Worm (Caenorhabditis elegans) whole organism, L1 larva: ENCODE results near the gene sre-9.

Source experiments
- C04F5.9 ChIP-seq: sonication (generic microtip); optimal IDR thresholded peaks from 2 replicates; lab custom pipeline; 2016; ENCODE audit warnings: missing genetic modification characterization, missing compliant biosample characterization
- C34B4.2 ChIP-seq: sonication (generic microtip); optimal IDR thresholded peaks from 2 replicates; lab custom pipeline; 2017; ENCODE audit warnings: mild to moderate bottlenecking, missing genetic modification characterization, missing compliant biosample characterization
- F16B12.6 ChIP-seq: fragments of 150-350 bp; optimal IDR thresholded peaks from 2 replicates; lab custom pipeline; 2014; ENCODE audit warnings: missing biosample characterization, missing genetic modification characterization
- Y116A8C.19 ChIP-seq: sonication (generic microtip); optimal IDR thresholded peaks from 2 replicates; lab custom pipeline; 2016; ENCODE audit warnings: missing compliant biosample characterization, missing genetic modification characterization, borderline replicate concordance
- aha-1 ChIP-seq: fragments of 150-350 bp; optimal IDR thresholded peaks from 2 replicates; lab custom pipeline; 2014; ENCODE audit warnings: missing biosample characterization, missing genetic modification characterization
- alr-1 ChIP-seq: fragments of 200-800 bp; sonication (Bioruptor generic); optimal IDR thresholded peaks from 2 replicates; lab custom pipeline; 2018; ENCODE audit warnings: borderline replicate concordance, mild to moderate bottlenecking, missing genetic modification characterization, missing compliant biosample characterization
- ama-1 ChIP-seq: fragments of 150-350 bp; optimal IDR thresholded peaks from 2 replicates; lab custom pipeline; 2014
- blmp-1 ChIP-seq: fragments of 150-350 bp; optimal IDR thresholded peaks from 2 replicates; lab custom pipeline; 2014; ENCODE audit warnings: missing biosample characterization, missing genetic modification characterization
- ceh-8 ChIP-seq: fragments of 200-800 bp; sonication (Bioruptor generic); optimal IDR thresholded peaks from 2 replicates; lab custom pipeline; 2018; ENCODE audit warnings: mild to moderate bottlenecking, missing genetic modification characterization, moderate library complexity, missing compliant biosample characterization
- ceh-82 ChIP-seq, 3 experiments: fragments of 150-350 bp in 1 of 3; sonication (generic microtip) in 2 of 3; optimal IDR thresholded peaks; 2 replicates each; lab custom pipeline; 2014 to 2017; ENCODE audit warnings: missing biosample characterization in 3 of 3, missing genetic modification characterization in 3 of 3
- ces-1 ChIP-seq: fragments of 150-350 bp; optimal IDR thresholded peaks from 2 replicates; lab custom pipeline; 2014; ENCODE audit warnings: missing biosample characterization, missing genetic modification reagents, missing genetic modification characterization
- dpl-1 ChIP-seq, 3 experiments: fragments of 150-350 bp in 2 of 3; sonication (generic microtip) in 1 of 3; optimal IDR thresholded peaks; 2 replicates each; lab custom pipeline; 2014 to 2017; ENCODE audit warnings: missing biosample characterization in 3 of 3, missing genetic modification characterization in 3 of 3, missing genetic modification reagents in 3 of 3
- dsc-1 ChIP-seq: sonication (generic microtip); optimal IDR thresholded peaks from 2 replicates; lab custom pipeline; 2016; ENCODE audit warnings: mild to moderate bottlenecking, missing genetic modification characterization, missing compliant biosample characterization
- efl-1 ChIP-seq, 4 experiments: fragments of 150-350 bp; optimal IDR thresholded peaks in 3 of 4; peaks in 1 of 4; 1 replicate in 1 of 4; 2 replicates in 3 of 4; lab custom pipeline; 2014; ENCODE audit warnings: missing biosample characterization in 2 of 4, missing genetic modification characterization in 2 of 4, missing genetic modification reagents in 2 of 4
- ets-5 ChIP-seq: fragments of 200-800 bp; sonication (Bioruptor generic); IDR thresholded peaks from 2 replicates; pipeline ENCODE4 v1.3.6; 2022; ENCODE audit warnings: missing genetic modification characterization, missing compliant biosample characterization
- fkh-10 ChIP-seq: sonication (generic microtip); optimal IDR thresholded peaks from 2 replicates; lab custom pipeline; 2017; ENCODE audit warnings: missing biosample characterization, missing genetic modification reagents, missing genetic modification characterization
- fkh-4 ChIP-seq: sonication (generic microtip); optimal IDR thresholded peaks from 2 replicates; lab custom pipeline; 2016; ENCODE audit warnings: missing compliant biosample characterization, missing genetic modification characterization, borderline replicate concordance
- hpl-2 ChIP-seq: fragments of 150-350 bp; optimal IDR thresholded peaks from 2 replicates; lab custom pipeline; 2014; ENCODE audit warnings: missing biosample characterization, missing genetic modification reagents, missing genetic modification characterization
- jun-1 ChIP-seq: fragments of 150-350 bp; optimal IDR thresholded peaks from 2 replicates; lab custom pipeline; 2014; ENCODE audit warnings: missing biosample characterization, missing genetic modification reagents, missing genetic modification characterization
- lin-13 ChIP-seq: fragments of 150-350 bp; optimal IDR thresholded peaks from 2 replicates; lab custom pipeline; 2014; ENCODE audit warnings: missing biosample characterization, missing genetic modification reagents, missing genetic modification characterization
- lin-14 ChIP-seq: fragments of 200-800 bp; sonication (Bioruptor generic); optimal IDR thresholded peaks from 2 replicates; lab custom pipeline; 2018; ENCODE audit warnings: mild to moderate bottlenecking, missing genetic modification characterization, moderate library complexity, missing compliant biosample characterization
- lin-35 ChIP-seq, 2 experiments: fragments of 150-350 bp; optimal IDR thresholded peaks; 2 replicates each; lab custom pipeline; 2014; ENCODE audit warnings: missing biosample characterization in 2 of 2, missing genetic modification characterization in 2 of 2, missing genetic modification reagents in 2 of 2
- lin-39 ChIP-seq: fragments of 150-350 bp; optimal IDR thresholded peaks from 2 replicates; lab custom pipeline; 2014; ENCODE audit warnings: missing biosample characterization, missing genetic modification reagents, missing genetic modification characterization
- lsy-2 ChIP-seq, 2 experiments: fragments of 150-350 bp; optimal IDR thresholded peaks; 2 replicates each; lab custom pipeline; 2014; ENCODE audit warnings: missing biosample characterization in 2 of 2, missing genetic modification characterization in 2 of 2
- mab-9 ChIP-seq: fragments of 200-800 bp; sonication (Bioruptor generic); IDR thresholded peaks from 2 replicates; pipeline ENCODE4 v1.3.6; 2022; ENCODE audit warnings: missing genetic modification reagents, missing genetic modification characterization, missing compliant biosample characterization
- mep-1 ChIP-seq: fragments of 150-350 bp; optimal IDR thresholded peaks from 2 replicates; lab custom pipeline; 2014; ENCODE audit warnings: missing biosample characterization, missing genetic modification characterization
- nhr-11 ChIP-seq: fragments of 150-350 bp; optimal IDR thresholded peaks from 2 replicates; lab custom pipeline; 2014; ENCODE audit warnings: missing biosample characterization, missing genetic modification characterization
- nhr-12 ChIP-seq: sonication (generic microtip); optimal IDR thresholded peaks from 2 replicates; lab custom pipeline; 2017; ENCODE audit warnings: missing biosample characterization, missing genetic modification characterization
- nhr-237 ChIP-seq: fragments of 150-350 bp; optimal IDR thresholded peaks from 2 replicates; lab custom pipeline; 2014; ENCODE audit warnings: missing biosample characterization, missing genetic modification characterization
- nhr-28 ChIP-seq: fragments of 150-350 bp; optimal IDR thresholded peaks from 2 replicates; lab custom pipeline; 2014; ENCODE audit warnings: missing biosample characterization, missing genetic modification characterization
- nhr-71 ChIP-seq: sonication (generic microtip); optimal IDR thresholded peaks from 2 replicates; lab custom pipeline; 2016; ENCODE audit warnings: mild to moderate bottlenecking, missing genetic modification characterization, moderate library complexity, missing compliant biosample characterization
- nhr-76 ChIP-seq: sonication (generic microtip); optimal IDR thresholded peaks from 2 replicates; lab custom pipeline; 2017; ENCODE audit warnings: missing biosample characterization, missing genetic modification characterization
- nhr-77 ChIP-seq: fragments of 150-350 bp; optimal IDR thresholded peaks from 2 replicates; lab custom pipeline; 2014; ENCODE audit warnings: missing biosample characterization, missing genetic modification characterization
- nhr-84 ChIP-seq: sonication (generic microtip); optimal IDR thresholded peaks from 2 replicates; lab custom pipeline; 2017; ENCODE audit warnings: missing biosample characterization, missing genetic modification characterization
- nhr-85 ChIP-seq: sonication (generic microtip); peaks from one replicate; lab custom pipeline; 2016; ENCODE audit warnings: missing genetic modification characterization, inconsistent platforms, missing compliant biosample characterization
- nhr-90 ChIP-seq: sonication (generic microtip); optimal IDR thresholded peaks from 2 replicates; lab custom pipeline; 2016; ENCODE audit warnings: mild to moderate bottlenecking, missing genetic modification characterization, missing compliant biosample characterization; ENCODE audit not compliant: poor library complexity
- pag-3 ChIP-seq: sonication (generic microtip); optimal IDR thresholded peaks from 2 replicates; lab custom pipeline; 2017; ENCODE audit warnings: missing genetic modification characterization, mild to moderate bottlenecking, missing compliant biosample characterization, antibody characterized with exemption, borderline replicate concordance; ENCODE audit not compliant: insufficient read depth
- pqm-1 ChIP-seq: sonication (generic microtip); optimal IDR thresholded peaks from 3 replicates; lab custom pipeline; 2017; ENCODE audit warnings: missing biosample characterization, missing genetic modification characterization
- rnt-1 ChIP-seq: sonication (generic microtip); optimal IDR thresholded peaks from 2 replicates; lab custom pipeline; 2016; ENCODE audit warnings: mild to moderate bottlenecking, missing genetic modification characterization, moderate library complexity, missing compliant biosample characterization
- skn-1 ChIP-seq: fragments of 150-350 bp; optimal IDR thresholded peaks from 2 replicates; lab custom pipeline; 2014; ENCODE audit warnings: missing biosample characterization, missing genetic modification characterization
- snu-23 ChIP-seq: sonication (generic microtip); optimal IDR thresholded peaks from 2 replicates; lab custom pipeline; 2016; ENCODE audit warnings: missing genetic modification characterization, missing compliant biosample characterization
- sox-4 ChIP-seq: sonication (generic microtip); optimal IDR thresholded peaks from 2 replicates; lab custom pipeline; 2016; ENCODE audit warnings: missing genetic modification characterization, missing compliant biosample characterization
- sup-37 ChIP-seq: fragments of 200-800 bp; sonication (Bioruptor generic); optimal IDR thresholded peaks from 2 replicates; lab custom pipeline; 2018; ENCODE audit warnings: mild to moderate bottlenecking, missing genetic modification characterization, missing compliant biosample characterization
- swsn-7 ChIP-seq: sonication (generic microtip); optimal IDR thresholded peaks from 2 replicates; lab custom pipeline; 2016; ENCODE audit warnings: missing genetic modification characterization, missing compliant biosample characterization
- tbx-2 ChIP-seq: sonication (generic microtip); optimal IDR thresholded peaks from 2 replicates; lab custom pipeline; 2016; ENCODE audit warnings: missing genetic modification characterization, missing compliant biosample characterization
- tlp-1 ChIP-seq: fragments of 150-350 bp; optimal IDR thresholded peaks from 2 replicates; lab custom pipeline; 2014; ENCODE audit warnings: missing biosample characterization, missing genetic modification characterization
- unc-130 ChIP-seq: fragments of 150-350 bp; optimal IDR thresholded peaks from 2 replicates; lab custom pipeline; 2017; ENCODE audit warnings: missing biosample characterization, missing genetic modification characterization, inconsistent platforms
- unc-30 ChIP-seq: sonication (generic microtip); optimal IDR thresholded peaks from 2 replicates; lab custom pipeline; 2017; ENCODE audit warnings: missing biosample characterization, missing genetic modification characterization
- unc-86 ChIP-seq: sonication (generic microtip); optimal IDR thresholded peaks from 2 replicates; lab custom pipeline; 2016; ENCODE audit warnings: missing genetic modification characterization, missing compliant biosample characterization
- vab-15 ChIP-seq: sonication (generic microtip); optimal IDR thresholded peaks from 2 replicates; lab custom pipeline; 2017; ENCODE audit warnings: missing genotype, mild to moderate bottlenecking, missing genetic modification characterization, missing compliant biosample characterization
- xbp-1 ChIP-seq: sonication (generic microtip); optimal IDR thresholded peaks from 2 replicates; lab custom pipeline; 2016; ENCODE audit warnings: missing genetic modification characterization, missing compliant biosample characterization
- zag-1 ChIP-seq: fragments of 150-350 bp; optimal IDR thresholded peaks from 2 replicates; lab custom pipeline; 2014; ENCODE audit warnings: missing biosample characterization, missing genetic modification characterization
- zip-4 ChIP-seq: fragments of 200-800 bp; sonication (Bioruptor generic); optimal IDR thresholded peaks from 2 replicates; lab custom pipeline; 2018; ENCODE audit warnings: mild to moderate bottlenecking, missing genetic modification characterization, moderate library complexity, missing compliant biosample characterization
- ztf-4 ChIP-seq: fragments of 150-350 bp; optimal IDR thresholded peaks from 2 replicates; lab custom pipeline; 2014; ENCODE audit warnings: missing biosample characterization, missing genetic modification characterization

Gene sre-9

DNA sequence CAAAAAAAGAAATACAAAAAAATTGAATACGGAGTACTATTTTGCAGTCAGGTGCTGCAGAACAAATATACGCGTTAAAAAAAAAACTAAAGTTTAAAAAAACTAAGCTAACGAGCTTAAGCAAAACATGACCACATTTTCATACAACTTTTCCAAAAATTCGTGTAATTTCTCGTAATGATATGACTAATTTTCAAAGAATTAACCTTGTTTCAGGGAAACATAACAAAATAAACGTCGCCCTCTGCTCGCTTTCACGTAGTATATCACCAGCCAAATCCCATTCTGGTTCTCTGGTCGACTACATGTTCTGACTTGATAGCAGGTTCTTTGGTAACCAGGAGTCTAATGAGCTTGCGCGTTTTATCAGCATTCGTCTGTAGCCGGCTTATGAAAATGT, 24.4 kb upstream of the sre-9 start (continued):
- TF ChIP-seq nhr-11 (tag; lab: Kevin White, UChicago) (peak; percentile 76), pag-3 (tag; lab: Kevin White, UChicago) (no peak), sox-4 (tag; lab: Kevin White, UChicago) (peak; percentile 89), fkh-10 (GFP tag; lab: Kevin White, UChicago) (no peak), zip-4 (no peak), C34B4.2 (tag; lab: Kevin White, UChicago) (no peak), nhr-28 (tag; lab: Kevin White, UChicago) (no peak), lin-13 (no peak), tlp-1 (no peak), rnt-1 (tag; lab: Kevin White, UChicago) (no peak), aha-1 (tag; lab: Kevin White, UChicago) (no peak), tbx-2 (tag; lab: Kevin White, UChicago) (no peak), nhr-237 (no peak), nhr-85 (tag; lab: Kevin White, UChicago) (no peak), blmp-1 (tag; lab: Kevin White, UChicago) (no peak), sup-37 (GFP tag; lab: Kevin White, UChicago) (no peak), C04F5.9 (tag; lab: Kevin White, UChicago) (no peak), nhr-77 (tag; lab: Kevin White, UChicago) (no peak), unc-30 (no peak), hpl-2 (GFP tag; lab: Kevin White, UChicago) (no peak), swsn-7 (tag; lab: Kevin White, UChicago) (peak; percentile 63), ztf-4 (tag; lab: Kevin White, UChicago) (peak; percentile 63), nhr-84 (tag; lab: Kevin White, UChicago) (no peak), dpl-1 (GFP tag; optimal IDR thresholded peaks at IDR 0.05; lab: Kevin White, UChicago) (no peak), unc-130 (tag; lab: Kevin White, UChicago) (no peak), fkh-4 (tag; lab: Kevin White, UChicago) (peak; percentile 18), ces-1 (GFP tag; lab: Kevin White, UChicago) (no peak), lin-39 (tag; lab: Kevin White, UChicago) (no peak), nhr-12 (tag; lab: Kevin White, UChicago) (no peak), F16B12.6 (tag; lab: Kevin White, UChicago) (no peak), snu-23 (GFP tag; lab: Kevin White, UChicago) (no peak), nhr-90 (tag; lab: Kevin White, UChicago) (no peak), efl-1 (optimal IDR thresholded peaks at IDR 0.05; lab: Kevin White, UChicago) (no peak), efl-1 (GFP tag; optimal IDR thresholded peaks at IDR 0.05 in 1 of 2; lab: Kevin White, UChicago) (no peak), unc-86 (tag; lab: Kevin White, UChicago) (no peak), lsy-2 (tag; optimal IDR thresholded peaks at IDR 0.05; lab: Kevin White, UChicago) (peak in 1 of 2 experiments; percentile 53), ceh-8 (GFP tag; lab: Kevin White, UChicago) (peak; percentile 10), Y116A8C.19 (tag; lab: Kevin White, UChicago) (no peak), nhr-76 (tag; lab: Kevin White, UChicago) (no peak), mep-1 (tag; lab: Kevin White, UChicago) (peak; percentile 8), xbp-1 (tag; lab: Kevin White, UChicago) (peak; percentile 18), jun-1 (tag; lab: Kevin White, UChicago) (no peak), vab-15 (tag; lab: Kevin White, UChicago) (no peak), mab-9 (no peak), alr-1 (tag; lab: Kevin White, UChicago) (no peak), dsc-1 (tag; lab: Kevin White, UChicago) (peak; percentile 98), ceh-82 (tag; optimal IDR thresholded peaks at IDR 0.05; lab: Kevin White, UChicago) (no peak), lin-35 (GFP tag; optimal IDR thresholded peaks at IDR 0.05; lab: Kevin White, UChicago) (no peak), pqm-1 (tag; lab: Kevin White, UChicago) (no peak), zag-1 (tag; lab: Kevin White, UChicago) (no peak), ama-1 (lab: Kevin White, UChicago) (no peak), ets-5 (GFP tag; lab: Robert Waterston, UW) (no peak), skn-1 (no peak), lin-14 (GFP tag; lab: Kevin White, UChicago) (peak; percentile 37), nhr-71 (tag; lab: Kevin White, UChicago) (peak; percentile 91)
